Fruit fly (Drosophila melanogaster): Measurements from ENCODE around the gene MBD-like.

DNA sequence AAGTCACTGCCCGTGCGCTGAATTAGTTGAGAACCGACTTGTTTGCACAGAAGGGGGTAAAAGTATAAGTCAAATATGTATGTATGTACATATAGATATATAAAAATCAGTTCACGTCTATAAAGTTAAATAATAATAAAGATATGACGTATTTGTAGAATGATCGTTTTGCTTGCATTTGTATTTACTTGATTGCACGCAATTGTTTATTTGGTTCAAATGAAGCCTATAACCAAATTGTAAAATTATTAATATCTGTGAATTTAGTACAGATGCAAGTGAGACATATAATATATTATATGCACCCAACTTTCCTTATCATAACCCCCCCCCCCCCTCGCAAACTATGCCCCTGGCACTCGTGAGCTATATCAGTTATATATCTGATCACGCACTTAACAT lies 41.0 kb downstream of the MBD-like start:
- no peak for TF ChIP-seq Hr39 (GFP tag; optimal IDR thresholded peaks at IDR 0.05)
- no peak for TF ChIP-seq salr (GFP tag; optimal IDR thresholded peaks at IDR 0.05)
- peak; percentile 36 for TF ChIP-seq CG16779 (tag; optimal IDR thresholded peaks at IDR 0.05)
- TF ChIP-seq CG32006 (GFP tag; optimal IDR thresholded peaks at IDR 0.05) = peak; percentile 17
